Fruit fly (Drosophila melanogaster) whole organism, embryonic: ENCODE data around the gene tHMG1.

Experiments
- Awh ChIP-seq: fragments of 200-800 bp; sonication (Bioruptor generic); IDR thresholded peaks from 2 replicates; pipeline ENCODE4, ENCODE4 v1.3.6; 2022; ENCODE audit warnings: missing biosample characterization, missing genetic modification characterization
- BEAF-32 ChIP-seq: fragments of 200-800 bp; sonication (Bioruptor generic); optimal IDR thresholded peaks from 3 replicates; lab custom pipeline; 2017; ENCODE audit warnings: missing biosample characterization, missing genetic modification characterization, mild to moderate bottlenecking, moderate library complexity, missing genetic modification reagents
- CG11456 ChIP-seq: fragments of 200-800 bp; sonication (Bioruptor generic); IDR thresholded peaks from 3 replicates; pipeline ENCODE4 v1.3.6; 2022; ENCODE audit warnings: missing biosample characterization, missing genetic modification characterization
- CG11504 ChIP-seq: fragments of 200-800 bp; sonication (Bioruptor generic); optimal IDR thresholded peaks from 3 replicates; lab custom pipeline; 2019; ENCODE audit warnings: missing biosample characterization, mild to moderate bottlenecking, missing genetic modification characterization, moderate library complexity
- CG11560 ChIP-seq: fragments of 200-800 bp; sonication (Bioruptor generic); IDR thresholded peaks from 3 replicates; pipeline ENCODE4 v1.3.6; 2022; ENCODE audit warnings: missing biosample characterization, missing genetic modification characterization
- CG12071 ChIP-seq: fragments of 200-800 bp; sonication (Bioruptor generic); optimal IDR thresholded peaks from 3 replicates; lab custom pipeline; 2018; ENCODE audit warnings: missing biosample characterization, mild to moderate bottlenecking, missing genetic modification characterization
- CG12942 ChIP-seq: fragments of 200-800 bp; sonication (Bioruptor generic); optimal IDR thresholded peaks from 3 replicates; lab custom pipeline; 2016; ENCODE audit warnings: missing biosample characterization, missing genetic modification characterization
- CG14860 ChIP-seq: fragments of 200-800 bp; sonication (Bioruptor generic); IDR thresholded peaks from 3 replicates; pipeline ENCODE4 v1.3.6; 2022; ENCODE audit warnings: missing biosample characterization, missing genetic modification characterization; ENCODE audit not compliant: partially characterized antibody
- CG18476 ChIP-seq: fragments of 200-800 bp; sonication (Bioruptor generic); optimal IDR thresholded peaks from 2 replicates; lab custom pipeline; 2016; ENCODE audit warnings: missing biosample characterization, mild to moderate bottlenecking, missing genetic modification characterization
- CG2116 ChIP-seq: fragments of 200-800 bp; sonication (Bioruptor generic); optimal IDR thresholded peaks from 3 replicates; lab custom pipeline; 2018; ENCODE audit warnings: missing biosample characterization, mild to moderate bottlenecking, missing genetic modification characterization
- CG3407 ChIP-seq: fragments of 200-800 bp; sonication (Bioruptor generic); optimal IDR thresholded peaks from 2 replicates; lab custom pipeline; 2018; ENCODE audit warnings: missing biosample characterization, mild to moderate bottlenecking, missing genetic modification characterization
- CG34224 ChIP-seq: fragments of 200-800 bp; sonication (Bioruptor generic); IDR thresholded peaks from 3 replicates; pipeline ENCODE4 v1.3.6; 2022; ENCODE audit warnings: missing biosample characterization, missing genetic modification characterization; ENCODE audit not compliant: partially characterized antibody
- CG34422 ChIP-seq: fragments of 200-800 bp; sonication (Bioruptor generic); IDR thresholded peaks from 3 replicates; pipeline ENCODE4 v1.3.6; 2022; ENCODE audit warnings: missing biosample characterization, missing genetic modification characterization
- CG4282 ChIP-seq: fragments of 200-800 bp; sonication (Bioruptor generic); optimal IDR thresholded peaks from 2 replicates; lab custom pipeline; 2016; ENCODE audit warnings: missing biosample characterization, missing genetic modification characterization
- CG4404 ChIP-seq: fragments of 200-800 bp; sonication (Bioruptor generic); IDR thresholded peaks from 2 replicates; pipeline ENCODE4 v1.3.6; 2022; ENCODE audit warnings: missing biosample characterization, missing genetic modification characterization
- CG4424 ChIP-seq: fragments of 200-800 bp; sonication (Bioruptor generic); optimal IDR thresholded peaks from 3 replicates; lab custom pipeline; 2016; ENCODE audit warnings: missing biosample characterization, missing genetic modification characterization
- CG4617 ChIP-seq: fragments of 200-800 bp; sonication (Bioruptor generic); optimal IDR thresholded peaks from 3 replicates; lab custom pipeline; 2016; ENCODE audit warnings: missing biosample characterization, missing genetic modification characterization, borderline replicate concordance
- CG5180 ChIP-seq: fragments of 200-800 bp; sonication (Bioruptor generic); optimal IDR thresholded peaks from 3 replicates; lab custom pipeline; 2017; ENCODE audit warnings: missing biosample characterization, missing genetic modification characterization, mild to moderate bottlenecking, moderate library complexity, missing genetic modification reagents
- CG6254 ChIP-seq: fragments of 200-800 bp; sonication (Bioruptor generic); optimal IDR thresholded peaks from 3 replicates; lab custom pipeline; 2017; ENCODE audit warnings: mild to moderate bottlenecking, missing biosample characterization, missing genetic modification reagents, missing genetic modification characterization
- CG7556 ChIP-seq: fragments of 200-800 bp; sonication (Bioruptor generic); optimal IDR thresholded peaks from 2 replicates; lab custom pipeline; 2017; ENCODE audit warnings: missing biosample characterization, mild to moderate bottlenecking, missing genetic modification characterization
- CG7839 ChIP-seq: fragments of 200-800 bp; sonication (Bioruptor generic); optimal IDR thresholded peaks from 3 replicates; lab custom pipeline; 2018; ENCODE audit warnings: missing biosample characterization, mild to moderate bottlenecking, missing genetic modification characterization, moderate library complexity
- CG8359 ChIP-seq: fragments of 200-800 bp; sonication (Bioruptor generic); optimal IDR thresholded peaks from 2 replicates; lab custom pipeline; 2017; ENCODE audit warnings: missing biosample characterization, mild to moderate bottlenecking, missing genetic modification characterization, borderline replicate concordance
- CG8388 ChIP-seq: fragments of 200-800 bp; sonication (Bioruptor generic); optimal IDR thresholded peaks from 2 replicates; lab custom pipeline; 2019; ENCODE audit warnings: missing biosample characterization, mild to moderate bottlenecking, missing genetic modification characterization, moderate library complexity
- CG9797 ChIP-seq: fragments of 200-800 bp; sonication (Bioruptor generic); optimal IDR thresholded peaks from 3 replicates; lab custom pipeline; 2018; ENCODE audit warnings: missing biosample characterization, mild to moderate bottlenecking, missing genetic modification characterization
- CTCF ChIP-seq: fragments of 200-800 bp; sonication (Bioruptor generic); optimal IDR thresholded peaks from 2 replicates; lab custom pipeline; 2017; ENCODE audit warnings: missing biosample characterization, mild to moderate bottlenecking, missing genetic modification characterization, moderate library complexity
- Chrac-16 ChIP-seq: fragments of 200-800 bp; sonication (Bioruptor generic); optimal IDR thresholded peaks from 3 replicates; lab custom pipeline; 2016; ENCODE audit warnings: missing biosample characterization, missing genetic modification characterization
- Fer1 ChIP-seq: fragments of 200-800 bp; sonication (Bioruptor generic); optimal IDR thresholded peaks from 2 replicates; lab custom pipeline; 2017; ENCODE audit warnings: missing biosample characterization, mild to moderate bottlenecking, missing genetic modification characterization
- Hey ChIP-seq: fragments of 200-800 bp; sonication (Bioruptor generic); optimal IDR thresholded peaks from 3 replicates; lab custom pipeline; 2018; ENCODE audit warnings: missing biosample characterization, mild to moderate bottlenecking, missing genetic modification characterization
- Lhr ChIP-seq: fragments of 200-800 bp; sonication (Bioruptor generic); optimal IDR thresholded peaks from 3 replicates; lab custom pipeline; 2017; ENCODE audit warnings: mild to moderate bottlenecking, missing biosample characterization, missing genetic modification reagents, missing genetic modification characterization
- Opbp ChIP-seq: fragments of 200-800 bp; sonication (Bioruptor generic); IDR thresholded peaks from 3 replicates; pipeline ENCODE4 v1.3.6; 2022; ENCODE audit warnings: missing biosample characterization, missing genetic modification characterization; ENCODE audit not compliant: partially characterized antibody
- Optix ChIP-seq: fragments of 200-800 bp; sonication (Bioruptor generic); IDR thresholded peaks from 3 replicates; pipeline ENCODE4 v1.3.6; 2022; ENCODE audit warnings: missing biosample characterization, missing genetic modification characterization
- Spps ChIP-seq: fragments of 200-800 bp; sonication (Bioruptor generic); optimal IDR thresholded peaks from 2 replicates; lab custom pipeline; 2018; ENCODE audit warnings: missing biosample characterization, mild to moderate bottlenecking, missing genetic modification characterization
- bowl ChIP-seq: fragments of 200-800 bp; sonication (Bioruptor generic); IDR thresholded peaks from 2 replicates; pipeline ENCODE4 v1.3.6; 2022; ENCODE audit warnings: missing biosample characterization, missing genetic modification characterization
- btn ChIP-seq: fragments of 200-800 bp; sonication (Bioruptor generic); optimal IDR thresholded peaks from 2 replicates; lab custom pipeline; 2016; ENCODE audit warnings: missing biosample characterization, missing genetic modification characterization
- cato ChIP-seq: fragments of 200-800 bp; sonication (Bioruptor generic); optimal IDR thresholded peaks from 2 replicates; lab custom pipeline; 2016; ENCODE audit warnings: missing biosample characterization, missing genetic modification characterization, borderline replicate concordance
- chif ChIP-seq, 2 experiments: fragments of 200-800 bp; sonication (Bioruptor generic); optimal IDR thresholded peaks; 3 replicates each; lab custom pipeline; 2016; ENCODE audit warnings: missing biosample characterization in 2 of 2, missing genetic modification characterization in 2 of 2
- danr ChIP-seq: fragments of 200-800 bp; sonication (Bioruptor generic); IDR thresholded peaks from 2 replicates; pipeline ENCODE4 v1.3.6; 2022; ENCODE audit warnings: missing biosample characterization, missing genetic modification characterization
- gfzf ChIP-seq: fragments of 200-800 bp; sonication (Bioruptor generic); optimal IDR thresholded peaks from 2 replicates; lab custom pipeline; 2016; ENCODE audit warnings: missing biosample characterization, mild to moderate bottlenecking, missing genetic modification characterization, moderate library complexity
- her ChIP-seq: fragments of 200-800 bp; sonication (Bioruptor generic); optimal IDR thresholded peaks from 2 replicates; lab custom pipeline; 2016; ENCODE audit warnings: missing biosample characterization, missing genetic modification characterization
- lab ChIP-seq: fragments of 200-800 bp; sonication (Bioruptor generic); optimal IDR thresholded peaks from 3 replicates; lab custom pipeline; 2017; ENCODE audit warnings: missing biosample characterization, missing genetic modification characterization, mild to moderate bottlenecking, moderate library complexity, missing genetic modification reagents
- nmo ChIP-seq: fragments of 200-800 bp; sonication (Bioruptor generic); optimal IDR thresholded peaks from 2 replicates; lab custom pipeline; 2018; ENCODE audit warnings: missing biosample characterization, mild to moderate bottlenecking, missing genetic modification characterization, moderate library complexity
- pan ChIP-seq, 4 experiments: fragments of >200 bp in 3 of 4; fragments of 200-800 bp in 1 of 4; sonication (Bioruptor generic) in 1 of 4; optimal IDR thresholded peaks in 3 of 4; IDR thresholded peaks in 1 of 4; 2 replicates each; pipeline versions ENCODE4 v1.3.6 to Lab custom; 2017 to 2022; ENCODE audit warnings: missing biosample characterization in 2 of 4, missing genetic modification characterization in 2 of 4, mixed read lengths in 1 of 4
- pb ChIP-seq: fragments of 200-800 bp; sonication (Bioruptor generic); optimal IDR thresholded peaks from 3 replicates; lab custom pipeline; 2016; ENCODE audit warnings: missing biosample characterization, missing genetic modification characterization
- salm ChIP-seq: fragments of 200-800 bp; sonication (Bioruptor generic); optimal IDR thresholded peaks from 2 replicates; lab custom pipeline; 2018; ENCODE audit warnings: missing biosample characterization, mild to moderate bottlenecking, missing genetic modification characterization
- sug ChIP-seq: fragments of 200-800 bp; optimal IDR thresholded peaks from 2 replicates; lab custom pipeline; 2019; ENCODE audit warnings: missing biosample characterization, mild to moderate bottlenecking, missing genetic modification characterization, moderate library complexity
- twi ChIP-seq: fragments of 200-800 bp; optimal IDR thresholded peaks from 2 replicates; lab custom pipeline; 2019; ENCODE audit warnings: missing biosample characterization, mild to moderate bottlenecking, missing genetic modification characterization, moderate library complexity
- unpg ChIP-seq: fragments of 200-800 bp; sonication (Bioruptor generic); optimal IDR thresholded peaks from 3 replicates; lab custom pipeline; 2018; ENCODE audit warnings: missing biosample characterization, mild to moderate bottlenecking, missing genetic modification characterization, moderate library complexity
- wdn ChIP-seq: fragments of 200-800 bp; sonication (Bioruptor generic); IDR thresholded peaks from 2 replicates; pipeline ENCODE4 v1.3.6; 2022; ENCODE audit warnings: missing biosample characterization, missing genetic modification characterization
- wek ChIP-seq: fragments of 200-800 bp; sonication (Bioruptor generic); optimal IDR thresholded peaks from 3 replicates; lab custom pipeline; 2018; ENCODE audit warnings: missing biosample characterization, mild to moderate bottlenecking, missing genetic modification characterization, moderate library complexity

tHMG1 gene

dm6 chr3R:22447874-22448254 is 43.8 kb upstream of the tHMG1 start, which contains the start of gene CG34376 (continued):
- TF ChIP-seq CG9797 (GFP tag; lab: Kevin White, UChicago) (peak; percentile 79), CG11560 (peak; percentile 17; the same call in 1 of the 3 replicates), twi (no peak), CG14860 (GFP tag; lab: Robert Waterston, UW) (no peak), CG18476 (GFP tag; lab: Kevin White, UChicago) (no peak), CG34422 (peak; percentile 75; the same call in 1 of the 3 replicates), gfzf (peak; percentile 87), Optix (GFP tag; lab: Robert Waterston, UW) (no peak), pan (optimal IDR thresholded peaks at IDR 0.05; lab: Kevin White, UChicago) (no peak), pan (GFP tag; optimal IDR thresholded peaks at IDR 0.05 in 1 of 2, IDR thresholded peaks at IDR 0.05 in 1 of 2) (peak in 1 of 2 experiments; percentile 56), CG12071 (GFP tag; lab: Kevin White, UChicago) (peak; percentile 3), CG7556 (no peak), Lhr (peak; percentile 33), CG4424 (GFP tag; lab: Kevin White, UChicago) (no peak), Fer1 (GFP tag; lab: Kevin White, UChicago) (peak; percentile 17), wdn (GFP tag; lab: Robert Waterston, UW) (0 out of 2 replicates have a peak, but pooled peaks have one; percentile 39), unpg (GFP tag; lab: Kevin White, UChicago) (peak; percentile 28), wek (no peak), CG11504 (tag; lab: Kevin White, UChicago) (no peak), btn (GFP tag; lab: Kevin White, UChicago) (no peak), danr (GFP tag; lab: Robert Waterston, UW) (no peak), CTCF (GFP tag; lab: Kevin White, UChicago) (peak; percentile 29), chif (GFP tag; optimal IDR thresholded peaks at IDR 0.05; lab: Kevin White, UChicago) (no peak), sug (tag; lab: Kevin White, UChicago) (peak; percentile 61), lab (peak; percentile 49), CG12942 (GFP tag; lab: Kevin White, UChicago) (peak; percentile 9), Opbp (GFP tag; lab: Robert Waterston, UW) (peak; percentile 67), Chrac-16 (GFP tag; lab: Kevin White, UChicago) (no peak), nmo (peak; percentile 58), CG4617 (GFP tag; lab: Kevin White, UChicago) (peak; percentile 4), Spps (no peak), Hey (tag; lab: Kevin White, UChicago) (no peak), pb (GFP tag; lab: Kevin White, UChicago) (peak; percentile 45), CG7839 (no peak), CG6254 (peak; percentile 17), salm (tag; lab: Kevin White, UChicago) (peak; percentile 27), Awh (GFP tag; lab: Robert Waterston, UW) (peak; percentile 25; the same call in 1 of the 2 replicates), cato (GFP tag; lab: Kevin White, UChicago) (no peak), bowl (GFP tag; lab: Robert Waterston, UW) (no peak; the same call in 1 of the 2 replicates), CG4404 (GFP tag; lab: Robert Waterston, UW) (no peak), CG3407 (GFP tag; lab: Kevin White, UChicago) (peak; percentile 34), CG8359 (GFP tag; lab: Kevin White, UChicago) (no peak), CG11456 (GFP tag; lab: Robert Waterston, UW) (peak; percentile 66; the same call in 2 of the 3 replicates), her (GFP tag; lab: Kevin White, UChicago) (peak; percentile 21), CG34224 (peak; percentile 29; the same call in 1 of the 3 replicates), CG5180 (GFP tag; lab: Kevin White, UChicago) (no peak), CG8388 (GFP tag; lab: Kevin White, UChicago) (no peak), CG2116 (GFP tag; lab: Kevin White, UChicago) (peak; percentile 74), CG4282 (GFP tag; lab: Kevin White, UChicago) (no peak), BEAF-32 (GFP tag; lab: Kevin White, UChicago) (peak; percentile 56)
